Worm (Caenorhabditis elegans): ENCODE data around the gene zip-11.

DNA sequence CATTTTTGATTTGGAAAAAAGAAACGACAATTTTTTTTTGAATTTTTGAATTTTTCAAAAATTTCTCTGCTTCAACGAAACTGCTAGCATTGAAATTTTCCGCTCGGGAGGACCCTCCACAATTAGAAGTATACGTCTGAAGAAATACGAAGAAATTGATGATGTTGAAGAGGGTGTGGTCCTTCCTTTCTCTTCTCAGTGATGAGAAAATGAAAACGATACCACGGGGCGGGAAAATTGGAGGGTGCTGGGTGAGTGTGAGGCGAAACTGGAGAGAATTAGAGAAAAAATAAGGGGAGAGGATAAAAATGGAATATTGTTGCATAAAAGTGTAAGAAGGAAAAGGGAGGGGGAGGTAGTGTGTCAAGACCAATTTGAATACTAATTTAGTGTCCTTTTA, 40.9 kb downstream of the zip-11 start:
- TF ChIP-seq dpff-1 (tag; optimal IDR thresholded peaks at IDR 0.05), result no peak
- TF ChIP-seq egrh-3 (GFP tag; IDR thresholded peaks at IDR 0.05), result no peak
- no peak for TF ChIP-seq rpc-1 (optimal IDR thresholded peaks at IDR 0.05)
- TF ChIP-seq rpc-1 (tag; optimal IDR thresholded peaks at IDR 0.05), result no peak

Data from whole organism, young adult.